Worm (Caenorhabditis elegans): ENCODE measurements around the gene stip-1.

Gene stip-1

ce11 chrII:10395303-10395757, 45.5 kb upstream of the stip-1 start, which contains the start of gene T09F3.4 (continued):
- TF ChIP-seq arid-1 (GFP tag; conservative IDR thresholded peaks at IDR 0.05) (0 out of 2 replicates have a peak, but pooled peaks have one; percentile 13), unc-62 (GFP tag; optimal IDR thresholded peaks at IDR 0.05 in 1 of 2) (peak in 1 of 2 experiments; percentile 25), unc-62 (tag; optimal IDR thresholded peaks at IDR 0.05) (no peak)

ce11 chrII:10393282-10394179, 43.7 kb upstream of the stip-1 start, which contains the start of gene gpd-1:
Gene gpd-1 (plus strand): TSS chrII:10394129.
- TF ChIP-seq php-3 (GFP tag; IDR thresholded peaks at IDR 0.05) = 0 out of 2 replicates have a peak, but pooled peaks have one; percentile 13
- no peak for TF ChIP-seq zip-11 (GFP tag; IDR thresholded peaks at IDR 0.05)
- TF ChIP-seq tra-1 (GFP tag; IDR thresholded peaks at IDR 0.05) = no peak
- peak; percentile 19 for TF ChIP-seq spr-3 (GFP tag; optimal IDR thresholded peaks at IDR 0.05)
- 0 out of 2 replicates have a peak, but pooled peaks have one; percentile 11 for TF ChIP-seq snpc-1.2 (GFP tag; IDR thresholded peaks at IDR 0.05)
- peak; percentile 73 for TF ChIP-seq lin-38 (GFP tag; IDR thresholded peaks at IDR 0.05)
- 0 out of 2 replicates have a peak, but pooled peaks have one; percentile 59 for TF ChIP-seq D1046.2 (GFP tag; IDR thresholded peaks at IDR 0.05)
- TF ChIP-seq sdz-12 (GFP tag; optimal IDR thresholded peaks at IDR 0.05) = peak; percentile 3
- TF ChIP-seq unc-130 (GFP tag; optimal IDR thresholded peaks at IDR 0.05) = peak; percentile 85
- TF ChIP-seq mes-2 (tag; optimal IDR thresholded peaks at IDR 0.05; ENCODE audit: poor library complexity, severe bottlenecking) = peak; percentile 6
- TF ChIP-seq nhr-102 (tag; optimal IDR thresholded peaks at IDR 0.05) = peak; percentile 45
- no peak for TF ChIP-seq ceh-28 (tag; optimal IDR thresholded peaks at IDR 0.05)
- peak; percentile 57; the same call in 1 of the 2 replicates for TF ChIP-seq zfp-3 (GFP tag; conservative IDR thresholded peaks at IDR 0.05)
- TF ChIP-seq dve-1 (tag; optimal IDR thresholded peaks at IDR 0.05; ENCODE audit: insufficient read depth) = no peak
- TF ChIP-seq Y48G9A.11 (GFP tag; IDR thresholded peaks at IDR 0.05) = peak; percentile 61; the same call in 1 of the 2 replicates
- TF ChIP-seq gei-8 (GFP tag; optimal IDR thresholded peaks at IDR 0.05) = peak; percentile 41
- no peak for TF ChIP-seq daf-16 (GFP tag; optimal IDR thresholded peaks at IDR 0.05)
- peak; percentile 4 for TF ChIP-seq daf-16 (tag; optimal IDR thresholded peaks at IDR 0.05)
- TF ChIP-seq ama-1 (optimal IDR thresholded peaks at IDR 0.05) = peak; percentile 74
- TF ChIP-seq T26A8.4 (GFP tag; IDR thresholded peaks at IDR 0.05) = 0 out of 2 replicates have a peak, but pooled peaks have one; percentile 12
- TF ChIP-seq nhr-48 (tag; optimal IDR thresholded peaks at IDR 0.05) = peak; percentile 32
- no peak for TF ChIP-seq pha-4 (GFP tag; IDR thresholded peaks at IDR 0.05)
- no peak for TF ChIP-seq pha-4 (tag; optimal IDR thresholded peaks at IDR 0.05)

- no peak for TF ChIP-seq nhr-237 (tag; optimal IDR thresholded peaks at IDR 0.05)
- no peak for TF ChIP-seq daf-16 (GFP tag; optimal IDR thresholded peaks at IDR 0.05)
- TF ChIP-seq daf-16 (tag; optimal IDR thresholded peaks at IDR 0.05) = peak; percentile 1
- no peak for TF ChIP-seq ceh-44 (GFP tag; IDR thresholded peaks at IDR 0.05)
- peak; percentile 5 for TF ChIP-seq aha-1 (tag)
These were observed 41.0 kb upstream of the stip-1 start, which contains the start of the genes T09F3.2 and T09F3.7 for ce11 chrII:10390854-10391253. Gene T09F3.2 (plus strand): TSS chrII:10391154. Gene T09F3.7 (plus strand): TSS chrII:10391168.

ce11 chrII:10390250-10390821, 40.5 kb upstream of the stip-1 start:
- peak; percentile 31; the same call in 1 of the 2 replicates for TF ChIP-seq lin-1 (GFP tag; IDR thresholded peaks at IDR 0.05)
- no peak for TF ChIP-seq ceh-20 (GFP tag; IDR thresholded peaks at IDR 0.05)
- no peak for TF ChIP-seq unc-130 (GFP tag; optimal IDR thresholded peaks at IDR 0.05)
- no peak for TF ChIP-seq snpc-4 (tag; optimal IDR thresholded peaks at IDR 0.05)
- peak; percentile 79 for TF ChIP-seq nhr-28 (tag; optimal IDR thresholded peaks at IDR 0.05)
- TF ChIP-seq ceh-62 (tag; optimal IDR thresholded peaks at IDR 0.05) = no peak
- TF ChIP-seq mes-2 (tag; optimal IDR thresholded peaks at IDR 0.05; ENCODE audit: poor library complexity, severe bottlenecking) = peak; percentile 35
- TF ChIP-seq aha-1 (tag) = peak; percentile 96
- no peak for TF ChIP-seq dmd-9 (GFP tag; IDR thresholded peaks at IDR 0.05)
- TF ChIP-seq F49E8.2 (tag; optimal IDR thresholded peaks at IDR 0.05; ENCODE audit: borderline replicate concordance) = no peak
- no peak for TF ChIP-seq jun-1 (tag; optimal IDR thresholded peaks at IDR 0.05)
- TF ChIP-seq zip-2 (tag; optimal IDR thresholded peaks at IDR 0.05) = no peak
- TF ChIP-seq F10B5.3 (tag; optimal IDR thresholded peaks at IDR 0.05) = no peak
- TF ChIP-seq unc-39 (tag; optimal IDR thresholded peaks at IDR 0.05) = no peak
- 0 out of 2 replicates have a peak, but pooled peaks have one; percentile 8 for TF ChIP-seq T26A8.4 (GFP tag; IDR thresholded peaks at IDR 0.05)
- TF ChIP-seq ztf-7 (tag; optimal IDR thresholded peaks at IDR 0.05) = no peak
- no peak for TF ChIP-seq snpc-1.2 (GFP tag; IDR thresholded peaks at IDR 0.05)
- peak; percentile 80 for TF ChIP-seq nhr-6 (tag; optimal IDR thresholded peaks at IDR 0.05)
- TF ChIP-seq dpl-1 (GFP tag; optimal IDR thresholded peaks at IDR 0.05) = peak; percentile 20
- no peak for TF ChIP-seq pha-4 (GFP tag; IDR thresholded peaks at IDR 0.05)
- no peak for TF ChIP-seq pha-4 (tag; optimal IDR thresholded peaks at IDR 0.05)
- TF ChIP-seq tra-1 (GFP tag; IDR thresholded peaks at IDR 0.05) = no peak

Measured in whole organism, L4 larva.